Worm (Caenorhabditis elegans) whole organism, late embryonic: ENCODE data around the gene str-220.

Source experiments
- nfya-1 ChIP-seq: sonication (generic microtip); optimal IDR thresholded peaks from 2 replicates; lab custom pipeline; 2017; ENCODE audit warnings: missing genetic modification characterization, mild to moderate bottlenecking, missing compliant biosample characterization, antibody characterized with exemption, moderate library complexity
- pat-9 ChIP-seq: fragments of 200-800 bp; sonication (Bioruptor generic); optimal IDR thresholded peaks from 2 replicates; lab custom pipeline; 2018; ENCODE audit warnings: mild to moderate bottlenecking, missing genetic modification characterization, moderate library complexity, missing compliant biosample characterization
- rnt-1 ChIP-seq: sonication (generic microtip); optimal IDR thresholded peaks from 2 replicates; lab custom pipeline; 2016; ENCODE audit warnings: missing genetic modification characterization, missing compliant biosample characterization
- tbx-2 ChIP-seq: sonication (generic microtip); optimal IDR thresholded peaks from 2 replicates; lab custom pipeline; 2016; ENCODE audit warnings: missing genetic modification characterization, missing compliant biosample characterization

ce11 chrIV:7158161-7158560, 13.0 kb downstream of the str-220 start:
- TF ChIP-seq rnt-1 (tag; lab: Kevin White, UChicago): no peak
- TF ChIP-seq pat-9 (tag; lab: Kevin White, UChicago): no peak
- TF ChIP-seq nfya-1 (tag; lab: Kevin White, UChicago): no peak
- TF ChIP-seq tbx-2 (tag; lab: Kevin White, UChicago): no peak
